Worm (Caenorhabditis elegans) whole organism, L2 larva: ENCODE results near the gene rde-1.

Source experiments
- elt-1 ChIP-seq: fragments of 150-350 bp; optimal IDR thresholded peaks from 2 replicates; lab custom pipeline; 2014; ENCODE audit warnings: missing biosample characterization, missing genetic modification characterization
- nhr-237 ChIP-seq: fragments of 150-350 bp; optimal IDR thresholded peaks from 2 replicates; lab custom pipeline; 2014; ENCODE audit warnings: missing biosample characterization, missing genetic modification characterization
- nhr-77 ChIP-seq: fragments of 150-350 bp; optimal IDR thresholded peaks from 2 replicates; lab custom pipeline; 2014; ENCODE audit warnings: missing biosample characterization, missing genetic modification characterization

DNA sequence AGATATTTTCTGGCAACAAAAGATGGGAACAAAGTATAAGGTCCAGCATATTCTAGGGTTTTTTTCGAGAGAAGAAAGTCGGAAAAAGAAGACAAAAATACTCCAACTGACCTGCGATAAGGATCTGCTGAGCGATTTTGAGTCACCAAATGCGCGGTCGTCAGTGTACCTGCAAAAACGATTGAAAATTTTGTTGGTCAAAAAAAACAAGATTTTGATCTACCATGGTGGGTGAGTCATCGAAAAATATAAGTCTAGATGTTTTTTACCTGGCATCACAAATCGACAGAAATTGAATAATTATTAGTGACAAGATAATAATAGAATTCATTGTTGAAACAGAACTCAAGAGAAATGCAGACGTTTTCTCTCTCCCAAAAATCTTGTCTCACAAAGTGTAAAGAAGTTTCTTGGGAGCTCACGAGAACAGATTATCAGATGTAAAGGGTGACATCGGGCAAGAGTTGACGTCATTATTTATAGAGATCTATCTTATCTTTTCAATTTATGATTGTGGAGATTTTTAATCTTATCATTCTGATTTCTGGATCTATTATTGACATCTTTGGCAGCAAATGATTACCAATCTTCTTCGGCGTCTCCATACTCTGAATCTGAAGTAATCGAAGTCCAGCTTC, 6.1 kb downstream of the rde-1 start:
- TF ChIP-seq nhr-77 (no peak), elt-1 (tag; lab: Kevin White, UChicago) (no peak), nhr-237 (tag; lab: Kevin White, UChicago) (no peak)
